Fruit fly (Drosophila melanogaster) whole organism, embryonic: Measurements from ENCODE around the gene Gad1.

Source experiments
- CG15601 ChIP-seq: fragments of 200-800 bp; sonication (Bioruptor generic); optimal IDR thresholded peaks from 3 replicates; lab custom pipeline; 2019; ENCODE audit warnings: missing biosample characterization, mild to moderate bottlenecking, missing genetic modification characterization, moderate library complexity
- CG30431 ChIP-seq: fragments of 200-800 bp; sonication (Bioruptor generic); optimal IDR thresholded peaks from 2 replicates; lab custom pipeline; 2017; ENCODE audit warnings: missing biosample characterization, missing genetic modification characterization
- Dfd ChIP-seq, 2 experiments: fragments of >200 bp; optimal IDR thresholded peaks; 2 replicates each; lab custom pipeline; 2017; ENCODE audit warnings: missing biosample characterization in 2 of 2, missing genetic modification characterization in 2 of 2
- Hr39 ChIP-seq: fragments of >200 bp; optimal IDR thresholded peaks from 2 replicates; lab custom pipeline; 2017
- Trl ChIP-seq, 3 experiments: fragments of >200 bp in 2 of 3; fragments of 200-800 bp in 1 of 3; sonication (Bioruptor generic) in 1 of 3; optimal IDR thresholded peaks; 2 replicates in 1 of 3; 3 replicates in 2 of 3; lab custom pipeline; 2016 to 2017; ENCODE audit warnings: missing biosample characterization in 1 of 3, missing genetic modification characterization in 1 of 3
- chif ChIP-seq, 2 experiments: fragments of 200-800 bp; sonication (Bioruptor generic); optimal IDR thresholded peaks; 3 replicates each; lab custom pipeline; 2016; ENCODE audit warnings: missing biosample characterization in 2 of 2, missing genetic modification characterization in 2 of 2
- ci ChIP-seq: fragments of 200-800 bp; sonication (Bioruptor generic); IDR thresholded peaks from 3 replicates; pipeline ENCODE4 v1.3.6; 2022; ENCODE audit warnings: missing biosample characterization, missing genetic modification characterization
- ftz-f1 ChIP-seq: fragments of 200-800 bp; sonication (Bioruptor generic); optimal IDR thresholded peaks from 2 replicates; lab custom pipeline; 2016; ENCODE audit warnings: missing biosample characterization, missing genetic modification characterization
- gt ChIP-seq: fragments of 200-800 bp; sonication (Bioruptor generic); IDR thresholded peaks from 2 replicates; pipeline ENCODE4 v1.3.6; 2022; ENCODE audit warnings: missing biosample characterization, missing genetic modification characterization
- maf-S ChIP-seq: fragments of 200-800 bp; sonication (Bioruptor generic); optimal IDR thresholded peaks from 2 replicates; lab custom pipeline; 2016; ENCODE audit warnings: missing biosample characterization, missing genetic modification characterization
- stwl ChIP-seq: fragments of 200-800 bp; sonication (Bioruptor generic); optimal IDR thresholded peaks from 3 replicates; lab custom pipeline; 2018; ENCODE audit warnings: missing biosample characterization, mild to moderate bottlenecking, missing genetic modification characterization, moderate library complexity
- ttk ChIP-seq: fragments of 200-800 bp; sonication (Bioruptor generic); IDR thresholded peaks from 2 replicates; pipeline ENCODE4 v2.1.2; 2022; ENCODE audit warnings: missing biosample characterization, missing genetic modification characterization
- usp ChIP-seq: fragments of >200 bp; optimal IDR thresholded peaks from 2 replicates; lab custom pipeline; 2017; ENCODE audit warnings: missing biosample characterization, missing genetic modification characterization

- TF ChIP-seq ftz-f1 (GFP tag; lab: Kevin White, UChicago) (no peak), chif (GFP tag; optimal IDR thresholded peaks at IDR 0.05; lab: Kevin White, UChicago) (no peak), ttk (GFP tag; lab: Robert Waterston, UW) (no peak), stwl (tag; lab: Kevin White, UChicago) (no peak), gt (GFP tag; lab: Robert Waterston, UW) (no peak), maf-S (GFP tag; lab: Kevin White, UChicago) (no peak), CG15601 (peak; percentile 16), usp (GFP tag; lab: Kevin White, UChicago) (no peak), Trl (optimal IDR thresholded peaks at IDR 0.05; lab: Kevin White, UChicago) (no peak), Trl (GFP tag; optimal IDR thresholded peaks at IDR 0.05; lab: Kevin White, UChicago) (no peak), Hr39 (lab: Kevin White, UChicago) (no peak), ci (peak; percentile 55; the same call in 2 of the 3 replicates), CG30431 (GFP tag; lab: Kevin White, UChicago) (no peak), Dfd (GFP tag; optimal IDR thresholded peaks at IDR 0.05; lab: Kevin White, UChicago) (no peak)
These were observed 28.2 kb upstream of the Gad1 start for dm6 chr3L:4116490-4117367.
